Worm (Caenorhabditis elegans) whole organism, midembryonic: ENCODE data around the gene grl-19.

Experiments
- T22C8.4 ChIP-seq: fragments of 200-800 bp; sonication (Bioruptor generic); IDR thresholded peaks from 2 replicates; pipeline ENCODE4 v1.3.6; 2022; ENCODE audit warnings: missing genetic modification characterization, missing compliant biosample characterization
- cog-1 ChIP-seq: sonication (generic microtip); optimal IDR thresholded peaks from 2 replicates; lab custom pipeline; 2016; ENCODE audit warnings: missing genetic modification characterization, missing compliant biosample characterization
- flt-1 ChIP-seq: fragments of 200-800 bp; sonication (Bioruptor generic); IDR thresholded peaks from 2 replicates; pipeline ENCODE4 v1.3.6; 2022; ENCODE audit warnings: missing genetic modification characterization, missing compliant biosample characterization
- klf-2 ChIP-seq: fragments of 200-800 bp; sonication (Bioruptor generic); conservative IDR thresholded peaks from 2 replicates; pipeline ENCODE4 v1.3.6; 2022; ENCODE audit warnings: missing genetic modification reagents, missing genetic modification characterization, missing compliant biosample characterization
- med-1 ChIP-seq: sonication (generic microtip); optimal IDR thresholded peaks from 2 replicates; lab custom pipeline; 2017; ENCODE audit warnings: missing genetic modification characterization, mild to moderate bottlenecking, missing compliant biosample characterization, antibody characterized with exemption, missing genetic modification reagents; ENCODE audit not compliant: insufficient read depth
- ref-1 ChIP-seq: fragments of 200-800 bp; sonication (Bioruptor generic); conservative IDR thresholded peaks from 2 replicates; pipeline ENCODE4 v1.3.6; 2022; ENCODE audit warnings: missing genetic modification reagents, missing genetic modification characterization, missing compliant biosample characterization
- tab-1 ChIP-seq: fragments of 200-800 bp; sonication (Bioruptor generic); IDR thresholded peaks from 2 replicates; pipeline ENCODE4 v1.3.6; 2022; ENCODE audit warnings: missing genetic modification characterization, missing compliant biosample characterization
- ztf-23 ChIP-seq: fragments of 200-800 bp; sonication (Bioruptor generic); IDR thresholded peaks from 2 replicates; pipeline ENCODE4 v1.3.6; 2022; ENCODE audit warnings: missing genetic modification reagents, missing genetic modification characterization, missing compliant biosample characterization
- ztf-29 ChIP-seq: fragments of 200-800 bp; sonication (Bioruptor generic); IDR thresholded peaks from 2 replicates; pipeline ENCODE4 v1.3.6; 2022; ENCODE audit warnings: missing genetic modification reagents, missing genetic modification characterization, missing compliant biosample characterization

grl-19 gene

ce11 chrIV:252454-252853 is at the start of gene grl-19:
Gene grl-19, minus strand, starts transcription at chrIV:252554.
- TF ChIP-seq ztf-23 (GFP tag; lab: Robert Waterston, UW), result no peak
- no peak for TF ChIP-seq med-1
- TF ChIP-seq klf-2 (GFP tag; lab: Robert Waterston, UW), result no peak

- no peak for TF ChIP-seq tab-1 (GFP tag; lab: Robert Waterston, UW)
- TF ChIP-seq med-1, result no peak
- no peak for TF ChIP-seq ztf-29
- TF ChIP-seq flt-1 (GFP tag; lab: Robert Waterston, UW), result no peak
- no peak for TF ChIP-seq ztf-23 (GFP tag; lab: Robert Waterston, UW)
Observed at ce11 chrIV:300307-300706, 48.0 kb upstream of the grl-19 start.

- TF ChIP-seq ztf-23 (GFP tag; lab: Robert Waterston, UW) (no peak), klf-2 (GFP tag; lab: Robert Waterston, UW) (no peak), med-1 (no peak), ref-1 (GFP tag; lab: Robert Waterston, UW) (no peak), tab-1 (GFP tag; lab: Robert Waterston, UW) (no peak), T22C8.4 (no peak), ztf-29 (no peak), cog-1 (no peak), flt-1 (GFP tag; lab: Robert Waterston, UW) (no peak)
Observed at ce11 chrIV:299190-299589, 46.8 kb upstream of the grl-19 start.

ce11 chrIV:298204-298603 is 45.9 kb upstream of the grl-19 start, which contains the start of gene pnp-1:
Gene pnp-1, minus strand, starts transcription at chrIV:298304.
- no peak for TF ChIP-seq cog-1
- no peak for TF ChIP-seq tab-1 (GFP tag; lab: Robert Waterston, UW)
- no peak for TF ChIP-seq klf-2 (GFP tag; lab: Robert Waterston, UW)
- no peak for TF ChIP-seq flt-1 (GFP tag; lab: Robert Waterston, UW)
- TF ChIP-seq ztf-29, result no peak
- TF ChIP-seq T22C8.4, result no peak
- TF ChIP-seq ztf-23 (GFP tag; lab: Robert Waterston, UW), result no peak
- no peak for TF ChIP-seq ref-1 (GFP tag; lab: Robert Waterston, UW)
- TF ChIP-seq med-1, result no peak

ce11 chrIV:296849-297248 is 44.5 kb upstream of the grl-19 start:
- no peak for TF ChIP-seq tab-1 (GFP tag; lab: Robert Waterston, UW)
- TF ChIP-seq ztf-23 (GFP tag; lab: Robert Waterston, UW), result no peak
- TF ChIP-seq klf-2 (GFP tag; lab: Robert Waterston, UW), result no peak
- no peak for TF ChIP-seq T22C8.4
- TF ChIP-seq cog-1, result no peak
- no peak for TF ChIP-seq ref-1 (GFP tag; lab: Robert Waterston, UW)
- no peak for TF ChIP-seq ztf-29
- TF ChIP-seq flt-1 (GFP tag; lab: Robert Waterston, UW), result no peak
- no peak for TF ChIP-seq med-1

- TF ChIP-seq tab-1 (GFP tag; lab: Robert Waterston, UW) (no peak), ref-1 (GFP tag; lab: Robert Waterston, UW) (no peak), cog-1 (no peak), ztf-23 (GFP tag; lab: Robert Waterston, UW) (no peak), med-1 (no peak), T22C8.4 (no peak), klf-2 (GFP tag; lab: Robert Waterston, UW) (no peak), flt-1 (GFP tag; lab: Robert Waterston, UW) (no peak), ztf-29 (no peak)
Observed at ce11 chrIV:295734-296201, 43.4 kb upstream of the grl-19 start.

- TF ChIP-seq klf-2 (GFP tag; lab: Robert Waterston, UW) (no peak), ztf-29 (no peak), ref-1 (GFP tag; lab: Robert Waterston, UW) (no peak), T22C8.4 (no peak), ztf-23 (GFP tag; lab: Robert Waterston, UW) (no peak), cog-1 (no peak), tab-1 (GFP tag; lab: Robert Waterston, UW) (no peak), med-1 (no peak), flt-1 (GFP tag; lab: Robert Waterston, UW) (no peak)
Observed at ce11 chrIV:294737-295136, 42.4 kb upstream of the grl-19 start.

ce11 chrIV:293995-294700 is 41.8 kb upstream of the grl-19 start:
- TF ChIP-seq tab-1 (GFP tag; lab: Robert Waterston, UW) (no peak), ref-1 (GFP tag; lab: Robert Waterston, UW) (no peak), klf-2 (GFP tag; lab: Robert Waterston, UW) (no peak), med-1 (no peak), cog-1 (no peak), flt-1 (GFP tag; lab: Robert Waterston, UW) (no peak), ztf-23 (GFP tag; lab: Robert Waterston, UW) (no peak), T22C8.4 (no peak), ztf-29 (no peak)

- TF ChIP-seq T22C8.4, result no peak
- TF ChIP-seq ref-1 (GFP tag; lab: Robert Waterston, UW), result no peak
- TF ChIP-seq klf-2 (GFP tag; lab: Robert Waterston, UW), result no peak
- TF ChIP-seq med-1, result no peak
- no peak for TF ChIP-seq ztf-29
- TF ChIP-seq ztf-23 (GFP tag; lab: Robert Waterston, UW), result no peak
- no peak for TF ChIP-seq tab-1 (GFP tag; lab: Robert Waterston, UW)
- TF ChIP-seq flt-1 (GFP tag; lab: Robert Waterston, UW), result no peak
- TF ChIP-seq cog-1, result no peak
Observed at ce11 chrIV:293163-293755, 40.9 kb upstream of the grl-19 start.

ce11 chrIV:291851-292367 is 39.6 kb upstream of the grl-19 start:
- TF ChIP-seq cog-1 (no peak), med-1 (no peak), flt-1 (GFP tag; lab: Robert Waterston, UW) (no peak), ztf-29 (no peak), T22C8.4 (no peak), tab-1 (GFP tag; lab: Robert Waterston, UW) (no peak), ref-1 (GFP tag; lab: Robert Waterston, UW) (no peak), klf-2 (GFP tag; lab: Robert Waterston, UW) (no peak), ztf-23 (GFP tag; lab: Robert Waterston, UW) (no peak)
